Worm (Caenorhabditis elegans) whole organism, dauer: ENCODE data around the gene Y39B6A.13.

ENCODE experiments used
- unc-62 ChIP-seq: sonication (generic microtip); optimal IDR thresholded peaks from 2 replicates; lab custom pipeline; 2017; ENCODE audit warnings: missing biosample characterization, missing genetic modification reagents, missing genetic modification characterization

Y39B6A.13 gene

DNA sequence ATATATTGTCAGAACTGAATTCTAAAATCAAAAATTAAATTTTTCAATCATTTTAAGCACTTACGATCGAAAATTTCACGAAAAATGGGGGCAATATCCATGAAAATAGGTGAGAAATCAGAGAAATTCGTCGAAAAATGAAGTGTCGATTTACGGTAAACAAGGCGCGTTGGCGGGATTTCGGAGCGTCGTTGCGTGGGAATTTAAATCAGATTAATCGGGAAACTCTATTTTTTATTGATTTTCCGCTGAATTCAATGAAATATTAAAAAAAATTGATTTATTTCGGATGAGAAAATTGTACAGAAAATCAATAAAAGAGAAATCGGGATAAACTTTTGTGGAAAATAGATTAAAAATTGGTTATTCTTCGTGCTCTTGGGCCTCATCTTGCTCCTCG is at the start of gene Y39B6A.13:
Gene Y39B6A.13, minus strand, starts transcription at position 166 of the 400 bp plus-strand sequence.
- TF ChIP-seq unc-62 (GFP tag; lab: Kevin White, UChicago) = no peak

- no peak for TF ChIP-seq unc-62 (GFP tag; lab: Kevin White, UChicago)
Measured at ce11 chrV:19158664-19159063, 39.4 kb upstream of the Y39B6A.13 start, which contains the start of gene Y39B6A.5. Gene Y39B6A.5, minus strand, starts transcription at chrV:19158877.

DNA sequence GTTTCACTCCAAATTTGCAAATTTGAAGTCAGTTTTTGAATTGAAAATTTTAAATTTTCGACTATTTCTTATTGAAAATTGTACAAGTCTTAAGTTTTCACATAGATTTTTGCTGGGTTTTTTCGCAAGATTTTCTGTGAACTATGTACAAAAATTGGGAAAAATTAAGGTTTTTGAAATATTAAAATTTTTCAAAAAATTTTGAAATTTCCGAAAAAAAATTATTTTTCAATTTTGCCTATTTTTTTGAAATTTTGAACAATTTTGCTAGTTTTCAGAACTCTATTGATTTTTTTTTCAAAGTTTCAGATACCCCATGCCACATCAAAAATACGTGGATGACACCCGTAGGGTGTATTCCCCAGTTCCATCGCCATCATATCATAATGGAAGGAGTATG is 34.6 kb upstream of the Y39B6A.13 start, which contains the start of gene tsp-13:
Gene tsp-13, plus strand, starts transcription at position 301 of the 400 bp plus-strand sequence.
- no peak for TF ChIP-seq unc-62 (GFP tag; lab: Kevin White, UChicago)

DNA sequence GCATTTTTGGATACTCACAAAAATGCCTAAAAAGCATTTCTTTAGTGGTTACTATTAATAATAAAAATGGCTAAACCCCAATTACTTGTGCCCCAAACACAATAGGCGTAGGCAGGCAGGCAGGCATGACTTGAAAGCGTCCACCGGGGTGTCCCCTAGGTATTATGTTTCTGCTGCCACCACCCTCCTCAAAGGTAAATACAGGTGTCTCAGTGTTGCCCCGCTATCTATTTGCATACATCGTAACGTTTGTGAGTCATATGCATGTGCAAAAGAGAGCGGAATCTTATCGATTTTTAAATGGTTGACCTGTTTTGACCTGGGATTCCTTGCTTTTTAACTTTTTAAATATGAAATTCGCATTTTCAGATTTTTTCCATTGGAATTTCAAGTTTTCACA is 34.0 kb upstream of the Y39B6A.13 start:
- no peak for TF ChIP-seq unc-62 (GFP tag; lab: Kevin White, UChicago)

DNA sequence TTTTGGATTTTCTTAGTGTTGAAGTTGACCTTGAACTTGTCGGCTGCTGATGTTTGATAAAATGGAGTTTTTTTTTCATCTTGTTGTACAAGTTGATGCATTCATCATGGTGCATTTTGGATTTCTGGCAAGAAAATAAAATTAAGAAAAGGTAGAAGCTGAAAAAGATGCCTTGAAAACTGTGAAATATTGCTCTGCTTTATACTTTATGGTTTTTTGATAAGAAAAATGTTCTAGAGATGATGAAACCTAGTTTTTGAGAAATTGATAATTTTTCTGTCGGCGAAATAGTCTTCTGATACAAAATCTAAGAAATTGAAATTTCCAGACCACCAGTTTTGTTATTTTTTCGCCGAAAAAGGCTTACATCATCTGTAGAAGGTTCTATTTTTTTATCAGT is 33.1 kb upstream of the Y39B6A.13 start, which contains the start of gene Y39B6A.69:
Gene Y39B6A.69, minus strand, starts transcription at position 101 of the 400 bp plus-strand sequence.
- no peak for TF ChIP-seq unc-62 (GFP tag; lab: Kevin White, UChicago)

DNA sequence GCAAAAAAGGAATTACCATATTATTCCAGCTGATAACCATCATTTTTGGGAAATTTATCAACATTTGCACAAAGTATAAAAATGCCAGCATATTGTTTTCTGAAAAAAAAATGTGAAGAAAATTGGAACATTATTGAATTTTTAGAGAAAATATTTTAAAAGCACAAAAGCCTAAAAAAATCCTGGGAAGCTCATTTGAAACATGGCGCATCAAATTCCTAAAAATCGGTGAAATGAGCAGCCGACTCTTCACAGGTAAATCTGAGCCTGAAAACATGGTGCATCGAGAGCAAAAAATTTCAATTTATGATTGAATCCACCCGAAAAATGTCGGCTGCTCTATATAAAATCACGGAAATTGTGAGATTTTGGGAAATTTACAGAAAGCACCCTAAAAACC is 29.8 kb upstream of the Y39B6A.13 start, which contains the start of gene Y39B6A.7:
Gene Y39B6A.7, minus strand, starts transcription at position 101 of the 400 bp plus-strand sequence.
- TF ChIP-seq unc-62 (GFP tag; lab: Kevin White, UChicago) = no peak

DNA sequence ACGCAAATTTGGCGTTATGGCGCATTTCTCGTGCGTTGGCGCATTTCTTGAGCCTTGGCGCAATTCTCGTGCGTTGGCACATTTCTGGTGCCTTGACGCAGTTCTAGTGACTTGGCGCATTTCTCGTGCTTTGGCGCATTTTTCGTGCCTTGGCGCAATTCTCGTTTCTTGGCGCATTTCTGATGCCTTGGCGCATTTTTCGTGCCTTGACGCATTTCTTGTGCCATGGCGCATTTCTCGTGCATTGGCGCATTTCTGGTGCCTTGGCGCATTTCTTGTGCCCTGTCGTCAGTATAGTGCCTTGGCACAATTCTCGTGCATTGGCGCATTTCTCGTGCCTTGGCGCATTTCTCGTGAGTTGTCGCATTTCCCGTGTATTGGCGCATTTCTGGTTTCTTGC is 29.1 kb upstream of the Y39B6A.13 start:
- no peak for TF ChIP-seq unc-62 (GFP tag; lab: Kevin White, UChicago)

DNA sequence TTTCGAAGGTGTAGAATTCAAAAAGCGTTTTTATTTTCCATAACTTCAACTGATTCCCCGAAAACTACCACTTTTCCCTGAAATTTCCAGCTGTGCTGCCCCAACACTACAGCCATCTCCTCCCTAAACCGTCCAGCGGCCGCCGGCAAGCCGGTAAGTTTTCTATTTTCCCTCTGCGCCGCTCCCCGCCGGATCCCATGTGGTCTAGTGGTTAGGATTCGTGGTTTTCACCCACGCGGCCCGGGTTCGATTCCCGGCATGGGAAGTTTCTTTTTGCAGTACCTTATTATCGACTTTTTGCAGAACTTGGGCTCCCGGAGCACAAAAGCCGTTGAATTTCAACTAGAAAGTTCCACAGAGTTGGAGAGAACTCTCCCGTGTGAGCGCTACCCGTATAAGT is 23.4 kb upstream of the Y39B6A.13 start:
- no peak for TF ChIP-seq unc-62 (GFP tag; lab: Kevin White, UChicago)

- no peak for TF ChIP-seq unc-62 (GFP tag; lab: Kevin White, UChicago)
Measured at ce11 chrV:19140495-19140894, 21.3 kb upstream of the Y39B6A.13 start, which contains the start of gene cpg-23. Gene cpg-23, plus strand, starts transcription at chrV:19140795.

- no peak for TF ChIP-seq unc-62 (GFP tag; lab: Kevin White, UChicago)
Measured at ce11 chrV:19136206-19136605, 17.0 kb upstream of the Y39B6A.13 start, which contains the start of gene Y39B6A.9. Gene Y39B6A.9, plus strand, starts transcription at chrV:19136506.

DNA sequence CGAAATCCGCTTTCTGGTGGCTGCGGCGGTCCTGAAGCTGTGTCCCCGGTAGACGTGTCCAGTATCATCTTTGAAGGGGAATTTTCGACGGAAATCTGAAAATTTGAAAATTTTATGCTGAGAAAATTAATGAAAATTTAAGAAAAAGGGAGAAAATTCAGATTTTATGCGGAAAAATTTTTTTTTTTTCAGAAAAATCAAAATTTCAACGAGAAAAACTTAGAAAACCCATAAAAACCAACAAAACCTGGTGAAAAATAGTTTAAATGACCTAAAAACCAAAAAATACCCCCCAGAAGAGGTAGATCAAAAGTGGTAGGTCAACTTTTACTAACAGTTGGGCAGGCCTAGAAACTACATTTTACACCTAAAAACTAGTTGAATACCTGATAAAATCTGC is 14.3 kb upstream of the Y39B6A.13 start, which contains the start of gene Y39B6A.10:
Gene Y39B6A.10, minus strand, starts transcription at position 101 of the 400 bp plus-strand sequence.
- TF ChIP-seq unc-62 (GFP tag; lab: Kevin White, UChicago) = no peak

DNA sequence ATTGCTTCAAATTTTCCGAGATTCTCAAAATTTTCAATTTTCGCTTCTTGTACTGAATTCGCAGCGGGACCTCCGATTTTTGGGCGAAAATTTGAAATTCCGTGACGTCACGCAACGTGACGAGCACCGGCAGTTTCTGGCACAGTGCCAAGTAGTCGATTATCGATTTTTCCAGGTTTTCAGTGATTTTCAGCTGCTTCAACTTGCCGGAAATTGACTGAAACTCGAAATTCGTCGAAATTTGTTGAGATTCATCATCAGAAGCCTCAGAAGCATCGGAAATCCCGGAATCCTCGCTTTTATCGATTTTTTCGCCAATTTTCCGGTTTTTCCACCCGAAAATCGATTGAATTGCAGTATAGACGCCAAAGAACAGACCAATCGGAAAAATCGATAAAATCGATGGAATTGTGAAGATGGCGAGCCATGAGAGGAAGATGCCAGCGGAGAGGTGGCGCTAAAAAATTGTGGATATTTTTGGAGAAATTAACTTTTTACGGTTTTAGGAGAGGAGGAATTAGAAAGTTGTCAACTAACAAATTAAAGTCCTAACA is 12.7 kb upstream of the Y39B6A.13 start:
- no peak for TF ChIP-seq unc-62 (GFP tag; lab: Kevin White, UChicago)

ce11 chrV:19129497-19130212 is 10.4 kb upstream of the Y39B6A.13 start:
- no peak for TF ChIP-seq unc-62 (GFP tag; lab: Kevin White, UChicago)

DNA sequence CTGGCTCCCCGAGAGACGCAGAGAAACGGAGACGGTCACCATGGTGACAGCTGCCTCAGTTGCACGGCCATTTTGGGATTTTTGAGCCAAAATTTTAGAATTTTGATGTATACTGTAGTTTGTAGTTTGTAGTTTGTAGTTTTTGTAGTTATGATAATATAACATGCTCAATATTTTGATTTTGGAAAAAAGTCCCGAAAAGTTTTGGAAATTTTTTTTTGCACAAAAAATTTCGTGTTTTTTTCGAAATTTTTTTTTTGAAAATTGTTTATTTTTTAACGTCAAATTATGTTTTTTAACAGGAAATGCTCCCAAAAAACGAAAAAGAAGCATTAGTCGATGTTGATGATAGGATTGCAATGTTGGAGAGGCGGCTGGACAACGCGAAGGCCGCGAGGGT is 8.0 kb upstream of the Y39B6A.13 start, which contains the start of gene dyf-17:
Gene dyf-17, plus strand, starts transcription at position 301 of the 400 bp plus-strand sequence.
- no peak for TF ChIP-seq unc-62 (GFP tag; lab: Kevin White, UChicago)

ce11 chrV:19125812-19126211 is 6.6 kb upstream of the Y39B6A.13 start:
- no peak for TF ChIP-seq unc-62 (GFP tag; lab: Kevin White, UChicago)

DNA sequence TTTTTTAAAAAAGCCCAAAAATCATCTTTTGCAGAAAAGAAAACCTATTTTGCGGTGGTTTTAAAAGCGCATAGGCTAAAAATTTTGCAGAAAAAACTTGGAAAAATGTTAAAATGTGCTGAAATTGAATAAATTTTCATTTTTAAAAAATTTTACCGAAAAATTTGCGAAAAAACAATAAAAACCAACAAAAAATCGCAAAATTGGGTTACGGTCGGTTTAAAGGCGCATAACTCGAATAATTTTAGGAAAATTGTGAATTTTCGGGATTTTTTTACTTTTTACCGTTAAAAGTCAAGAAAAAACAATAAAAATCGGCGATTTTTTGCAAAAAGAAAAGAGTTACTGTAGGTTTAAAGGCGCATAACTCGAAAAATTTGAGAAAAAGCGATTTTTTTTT is 6.0 kb upstream of the Y39B6A.13 start:
- no peak for TF ChIP-seq unc-62 (GFP tag; lab: Kevin White, UChicago)
